Fruit fly (Drosophila melanogaster) whole organism, embryonic: ENCODE results near the gene CG43407.

Source experiments
- Abd-B ChIP-seq: fragments of 200-800 bp; sonication (Bioruptor generic); optimal IDR thresholded peaks from 2 replicates; lab custom pipeline; 2018; ENCODE audit warnings: missing biosample characterization, mild to moderate bottlenecking, missing genetic modification characterization, moderate library complexity
- B-H2 ChIP-seq: fragments of 200-800 bp; sonication (Bioruptor generic); optimal IDR thresholded peaks from 2 replicates; lab custom pipeline; 2018; ENCODE audit warnings: missing biosample characterization, mild to moderate bottlenecking, missing genetic modification characterization
- CG11247 ChIP-seq: fragments of 200-800 bp; sonication (Bioruptor generic); IDR thresholded peaks from 2 replicates; pipeline ENCODE4 v1.3.6; 2022; ENCODE audit warnings: missing biosample characterization, missing genetic modification characterization
- CG11723 ChIP-seq: fragments of 200-800 bp; sonication (Bioruptor generic); optimal IDR thresholded peaks from 2 replicates; lab custom pipeline; 2017; ENCODE audit warnings: missing biosample characterization, mild to moderate bottlenecking, missing genetic modification characterization
- CG12219 ChIP-seq: fragments of 200-800 bp; sonication (Bioruptor generic); optimal IDR thresholded peaks from 3 replicates; lab custom pipeline; 2018; ENCODE audit warnings: missing biosample characterization, mild to moderate bottlenecking, missing genetic modification characterization
- CG12744 ChIP-seq: fragments of 200-800 bp; sonication (Bioruptor generic); optimal IDR thresholded peaks from 2 replicates; lab custom pipeline; 2016; ENCODE audit warnings: missing biosample characterization, missing genetic modification characterization
- CG12942 ChIP-seq: fragments of 200-800 bp; sonication (Bioruptor generic); optimal IDR thresholded peaks from 3 replicates; lab custom pipeline; 2016; ENCODE audit warnings: missing biosample characterization, missing genetic modification characterization
- CG13775 ChIP-seq: fragments of 200-800 bp; sonication (Bioruptor generic); optimal IDR thresholded peaks from 3 replicates; lab custom pipeline; 2017; ENCODE audit warnings: missing biosample characterization, mild to moderate bottlenecking, missing genetic modification characterization
- CG14965 ChIP-seq: fragments of 200-800 bp; sonication (Bioruptor generic); optimal IDR thresholded peaks from 2 replicates; lab custom pipeline; 2016; ENCODE audit warnings: missing biosample characterization, missing genetic modification characterization, borderline replicate concordance
- CG17328 ChIP-seq: fragments of 200-800 bp; sonication (Bioruptor generic); IDR thresholded peaks from 2 replicates; pipeline ENCODE4 v1.3.6; 2022; ENCODE audit warnings: missing biosample characterization, missing genetic modification characterization
- CG18476 ChIP-seq: fragments of 200-800 bp; sonication (Bioruptor generic); optimal IDR thresholded peaks from 2 replicates; lab custom pipeline; 2016; ENCODE audit warnings: missing biosample characterization, mild to moderate bottlenecking, missing genetic modification characterization
- CG2129 ChIP-seq: fragments of 200-800 bp; sonication (Bioruptor generic); IDR thresholded peaks from 2 replicates; pipeline ENCODE4 v1.3.6; 2022; ENCODE audit warnings: missing biosample characterization, missing genetic modification characterization; ENCODE audit not compliant: partially characterized antibody
- CG3065 ChIP-seq: fragments of 200-800 bp; sonication (Bioruptor generic); optimal IDR thresholded peaks from 2 replicates; lab custom pipeline; 2016; ENCODE audit warnings: missing biosample characterization, missing genetic modification characterization
- CG31365 ChIP-seq: fragments of 200-800 bp; sonication (Bioruptor generic); optimal IDR thresholded peaks from 2 replicates; lab custom pipeline; 2018; ENCODE audit warnings: missing biosample characterization, mild to moderate bottlenecking, missing genetic modification characterization
- CG3726 ChIP-seq: fragments of 200-800 bp; sonication (Bioruptor generic); IDR thresholded peaks from 3 replicates; pipeline ENCODE4, ENCODE4 v1.3.6; 2022; ENCODE audit warnings: missing biosample characterization, missing genetic modification characterization
- CG3847 ChIP-seq: fragments of 200-800 bp; sonication (Bioruptor generic); IDR thresholded peaks from 2 replicates; pipeline ENCODE4 v1.3.6; 2022; ENCODE audit warnings: missing biosample characterization, missing genetic modification characterization
- CG4282 ChIP-seq: fragments of 200-800 bp; sonication (Bioruptor generic); optimal IDR thresholded peaks from 2 replicates; lab custom pipeline; 2016; ENCODE audit warnings: missing biosample characterization, missing genetic modification characterization
- CG5245 ChIP-seq: fragments of 200-800 bp; sonication (Bioruptor generic); optimal IDR thresholded peaks from 3 replicates; lab custom pipeline; 2016; ENCODE audit warnings: missing biosample characterization, missing genetic modification characterization
- CG7271 ChIP-seq: fragments of 200-800 bp; sonication (Bioruptor generic); optimal IDR thresholded peaks from 2 replicates; lab custom pipeline; 2018; ENCODE audit warnings: missing biosample characterization, mild to moderate bottlenecking, missing genetic modification characterization, moderate library complexity
- CG7372 ChIP-seq: fragments of 200-800 bp; sonication (Bioruptor generic); IDR thresholded peaks from 2 replicates; pipeline ENCODE4 v1.3.6; 2022; ENCODE audit warnings: missing biosample characterization, missing genetic modification characterization
- CG7963 ChIP-seq: fragments of 200-800 bp; sonication (Bioruptor generic); IDR thresholded peaks from 3 replicates; pipeline ENCODE4 v1.3.6; 2022; ENCODE audit warnings: missing biosample characterization, missing genetic modification characterization; ENCODE audit not compliant: partially characterized antibody
- CG9727 ChIP-seq: fragments of 200-800 bp; sonication (Bioruptor generic); optimal IDR thresholded peaks from 3 replicates; lab custom pipeline; 2017; ENCODE audit warnings: missing biosample characterization, mild to moderate bottlenecking, missing genetic modification characterization
- CHES-1-like ChIP-seq: fragments of 200-800 bp; sonication (Bioruptor generic); optimal IDR thresholded peaks from 2 replicates; lab custom pipeline; 2016; ENCODE audit warnings: missing biosample characterization, missing genetic modification characterization
- H2.0 ChIP-seq: fragments of 200-800 bp; sonication (Bioruptor generic); IDR thresholded peaks from 2 replicates; pipeline ENCODE4 v1.3.6; 2022; ENCODE audit warnings: missing biosample characterization, missing genetic modification characterization
- Hr51 ChIP-seq, 2 experiments: fragments of 200-800 bp; sonication (Bioruptor generic); optimal IDR thresholded peaks; 2 replicates in 1 of 2; 3 replicates in 1 of 2; lab custom pipeline; 2016 to 2018; ENCODE audit warnings: missing biosample characterization in 2 of 2, missing genetic modification characterization in 2 of 2, mild to moderate bottlenecking in 1 of 2, moderate library complexity in 1 of 2
- Hsf ChIP-seq: fragments of 200-800 bp; sonication (Bioruptor generic); optimal IDR thresholded peaks from 3 replicates; lab custom pipeline; 2016; ENCODE audit warnings: missing biosample characterization, missing genetic modification characterization
- Kr ChIP-seq: fragments of 200-800 bp; sonication (Bioruptor generic); optimal IDR thresholded peaks from 2 replicates; lab custom pipeline; 2017; ENCODE audit warnings: missing biosample characterization, mild to moderate bottlenecking, missing genetic modification characterization
- Lhr ChIP-seq: fragments of 200-800 bp; sonication (Bioruptor generic); optimal IDR thresholded peaks from 3 replicates; lab custom pipeline; 2017; ENCODE audit warnings: mild to moderate bottlenecking, missing biosample characterization, missing genetic modification reagents, missing genetic modification characterization
- MBD-R2 ChIP-seq: fragments of 200-800 bp; sonication (Bioruptor generic); IDR thresholded peaks from 2 replicates; pipeline ENCODE4 v1.3.6; 2022; ENCODE audit warnings: missing biosample characterization, missing genetic modification characterization
- Ravus ChIP-seq: fragments of 200-800 bp; sonication (Bioruptor generic); IDR thresholded peaks from 2 replicates; pipeline ENCODE4 v1.3.6; 2022; ENCODE audit warnings: missing biosample characterization, missing genetic modification characterization
- Spps ChIP-seq: fragments of 200-800 bp; sonication (Bioruptor generic); optimal IDR thresholded peaks from 2 replicates; lab custom pipeline; 2018; ENCODE audit warnings: missing biosample characterization, mild to moderate bottlenecking, missing genetic modification characterization
- Sry-β ChIP-seq: fragments of 200-800 bp; sonication (Bioruptor generic); optimal IDR thresholded peaks from 2 replicates; lab custom pipeline; 2018; ENCODE audit warnings: missing biosample characterization, mild to moderate bottlenecking, missing genetic modification characterization, moderate library complexity
- fd64A ChIP-seq: fragments of 200-800 bp; sonication (Bioruptor generic); optimal IDR thresholded peaks from 3 replicates; lab custom pipeline; 2018; ENCODE audit warnings: missing biosample characterization, mild to moderate bottlenecking, missing genetic modification characterization
- gcm ChIP-seq: fragments of 200-800 bp; sonication (Bioruptor generic); optimal IDR thresholded peaks from 2 replicates; lab custom pipeline; 2019; ENCODE audit warnings: missing biosample characterization, mild to moderate bottlenecking, missing genetic modification characterization, moderate library complexity
- grau ChIP-seq: fragments of 200-800 bp; optimal IDR thresholded peaks from 3 replicates; lab custom pipeline; 2019; ENCODE audit warnings: missing biosample characterization, mild to moderate bottlenecking, missing genetic modification characterization, moderate library complexity
- gsb-n ChIP-seq: fragments of 200-800 bp; sonication (Bioruptor generic); optimal IDR thresholded peaks from 3 replicates; lab custom pipeline; 2018; ENCODE audit warnings: missing biosample characterization, mild to moderate bottlenecking, missing genetic modification characterization
- her ChIP-seq: fragments of 200-800 bp; sonication (Bioruptor generic); optimal IDR thresholded peaks from 2 replicates; lab custom pipeline; 2016; ENCODE audit warnings: missing biosample characterization, missing genetic modification characterization
- ind ChIP-seq: fragments of 200-800 bp; sonication (Bioruptor generic); optimal IDR thresholded peaks from 3 replicates; lab custom pipeline; 2016; ENCODE audit warnings: missing biosample characterization, missing genetic modification characterization
- jing ChIP-seq: fragments of 200-800 bp; sonication (Bioruptor generic); optimal IDR thresholded peaks from 2 replicates; lab custom pipeline; 2018; ENCODE audit warnings: missing biosample characterization, mild to moderate bottlenecking, missing genetic modification characterization
- lab ChIP-seq: fragments of 200-800 bp; sonication (Bioruptor generic); optimal IDR thresholded peaks from 3 replicates; lab custom pipeline; 2017; ENCODE audit warnings: missing biosample characterization, missing genetic modification characterization, mild to moderate bottlenecking, moderate library complexity, missing genetic modification reagents
- nau ChIP-seq: fragments of 200-800 bp; sonication (Bioruptor generic); optimal IDR thresholded peaks from 3 replicates; lab custom pipeline; 2017; ENCODE audit warnings: missing biosample characterization, mild to moderate bottlenecking, missing genetic modification characterization, missing genetic modification reagents
- prd ChIP-seq, 3 experiments: fragments of >200 bp in 2 of 3; fragments of 200-800 bp in 1 of 3; sonication (Bioruptor generic) in 1 of 3; optimal IDR thresholded peaks in 2 of 3; IDR thresholded peaks in 1 of 3; 2 replicates in 2 of 3; 3 replicates in 1 of 3; pipeline versions ENCODE4 v1.3.6 to Lab custom; 2017 to 2022; ENCODE audit warnings: missing biosample characterization in 1 of 3, missing genetic modification characterization in 1 of 3
- slou ChIP-seq: fragments of 200-800 bp; sonication (Bioruptor generic); optimal IDR thresholded peaks from 3 replicates; lab custom pipeline; 2016; ENCODE audit warnings: missing biosample characterization, missing genetic modification characterization
- stwl ChIP-seq: fragments of 200-800 bp; sonication (Bioruptor generic); optimal IDR thresholded peaks from 3 replicates; lab custom pipeline; 2018; ENCODE audit warnings: missing biosample characterization, mild to moderate bottlenecking, missing genetic modification characterization, moderate library complexity
- tio ChIP-seq: fragments of 200-800 bp; sonication (Bioruptor generic); optimal IDR thresholded peaks from 2 replicates; lab custom pipeline; 2017; ENCODE audit warnings: missing biosample characterization, missing genetic modification characterization, inconsistent platforms
- tx ChIP-seq: fragments of 200-800 bp; sonication (Bioruptor generic); optimal IDR thresholded peaks from 2 replicates; lab custom pipeline; 2016; ENCODE audit warnings: missing biosample characterization, missing genetic modification characterization
- unc-4 ChIP-seq: fragments of 200-800 bp; sonication (Bioruptor generic); IDR thresholded peaks from 2 replicates; pipeline ENCODE4 v1.3.6; 2022; ENCODE audit warnings: missing biosample characterization, missing genetic modification characterization; ENCODE audit not compliant: partially characterized antibody
- vvl ChIP-seq: fragments of 200-800 bp; sonication (Bioruptor generic); IDR thresholded peaks from 2 replicates; pipeline ENCODE4 v1.3.6; 2022; ENCODE audit warnings: missing biosample characterization, missing genetic modification characterization

Gene CG43407

DNA sequence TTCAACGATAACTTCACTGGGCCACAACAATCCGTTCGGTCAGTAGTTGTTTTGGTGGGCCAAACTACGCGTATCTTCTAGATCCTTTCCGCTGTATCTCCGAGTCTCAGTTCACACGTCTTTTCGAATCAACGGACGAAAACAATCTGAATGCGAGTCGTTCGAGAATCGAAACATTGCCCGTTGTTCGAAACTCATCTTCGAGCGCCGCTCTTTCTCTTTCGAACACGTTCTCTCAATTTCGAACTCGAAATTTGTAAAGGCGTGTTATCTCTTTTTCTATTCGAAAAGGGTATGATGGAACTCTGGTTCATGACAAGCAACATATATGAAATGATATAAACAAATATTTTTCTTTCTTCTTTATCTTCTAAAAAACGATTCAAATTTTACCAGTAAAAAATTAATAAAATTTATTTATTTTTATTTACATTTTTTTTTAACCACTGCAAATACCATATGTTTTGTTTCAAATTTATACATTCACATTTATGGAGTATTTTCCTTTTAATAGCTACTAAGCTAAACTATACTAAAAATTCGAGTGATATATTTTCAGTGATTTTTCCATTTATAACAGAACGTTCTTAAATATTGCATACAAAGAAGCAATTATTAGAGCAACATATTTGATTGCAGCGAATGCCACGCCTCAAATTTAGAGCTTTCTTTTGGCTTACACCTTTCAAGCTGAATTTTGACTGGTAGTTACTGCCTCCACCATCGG, 7.7 kb downstream of the CG43407 start, which contains the start of gene nkd (continued):
- TF ChIP-seq fd64A (peak; percentile 27), Lhr (GFP tag; lab: Kevin White, UChicago) (peak; percentile 40), Spps (tag; lab: Kevin White, UChicago) (peak; percentile 80), CG18476 (GFP tag; lab: Kevin White, UChicago) (peak; percentile 65), CG12219 (GFP tag; lab: Kevin White, UChicago) (peak; percentile 74), CG14965 (GFP tag; lab: Kevin White, UChicago) (no peak), Abd-B (peak; percentile 70), Hr51 (GFP tag; optimal IDR thresholded peaks at IDR 0.05; lab: Kevin White, UChicago) (peak; percentile 59 to 94), Hsf (GFP tag; lab: Kevin White, UChicago) (peak; percentile 83), CG3065 (GFP tag; lab: Kevin White, UChicago) (peak; percentile 77), Kr (no peak), gcm (GFP tag; lab: Kevin White, UChicago) (peak; percentile 97), her (peak; percentile 51), lab (GFP tag; lab: Kevin White, UChicago) (peak; percentile 80), CG7963 (GFP tag; lab: Robert Waterston, UW) (no peak), gsb-n (tag; lab: Kevin White, UChicago) (peak; percentile 92), slou (GFP tag; lab: Kevin White, UChicago) (peak; percentile 49), CG17328 (peak; percentile 96), ind (peak; percentile 82), CG31365 (tag; lab: Kevin White, UChicago) (peak; percentile 40), Sry-β (GFP tag; lab: Kevin White, UChicago) (no peak), nau (GFP tag; lab: Kevin White, UChicago) (peak; percentile 29), B-H2 (GFP tag; lab: Kevin White, UChicago) (peak; percentile 85), CG9727 (GFP tag; lab: Kevin White, UChicago) (peak; percentile 84), CG2129 (GFP tag; lab: Robert Waterston, UW) (no peak), CG3847 (peak; percentile 80), CG11723 (GFP tag; lab: Kevin White, UChicago) (peak; percentile 60), MBD-R2 (peak; percentile 42), H2.0 (GFP tag; lab: Robert Waterston, UW) (peak; percentile 92), CG7372 (GFP tag; lab: Robert Waterston, UW) (peak; percentile 86), CG11247 (peak; percentile 77), Ravus (GFP tag; lab: Robert Waterston, UW) (peak; percentile 51; the same call in 1 of the 2 replicates), CG12942 (GFP tag; lab: Kevin White, UChicago) (peak; percentile 92), CG7271 (tag; lab: Kevin White, UChicago) (peak; percentile 81), unc-4 (no peak), CG4282 (GFP tag; lab: Kevin White, UChicago) (peak; percentile 50), jing (GFP tag; lab: Kevin White, UChicago) (no peak), grau (tag; lab: Kevin White, UChicago) (peak; percentile 90), prd (optimal IDR thresholded peaks at IDR 0.05; lab: Kevin White, UChicago) (no peak), prd (GFP tag; IDR thresholded peaks at IDR 0.05; lab: Robert Waterston, UW) (peak; percentile 92), CG5245 (peak; percentile 46), CG3726 (peak; percentile 59; the same call in 1 of the 3 replicates), stwl (tag; lab: Kevin White, UChicago) (no peak), CG12744 (GFP tag; lab: Kevin White, UChicago) (peak; percentile 61), tx (peak; percentile 53), CG13775 (GFP tag; lab: Kevin White, UChicago) (peak; percentile 71), CHES-1-like (GFP tag; lab: Kevin White, UChicago) (peak; percentile 64), tio (GFP tag; lab: Kevin White, UChicago) (peak; percentile 81), vvl (GFP tag; lab: Robert Waterston, UW) (peak; percentile 97)
